Fruit fly (Drosophila melanogaster): Measurements from ENCODE around the gene tld.

Gene tld

DNA sequence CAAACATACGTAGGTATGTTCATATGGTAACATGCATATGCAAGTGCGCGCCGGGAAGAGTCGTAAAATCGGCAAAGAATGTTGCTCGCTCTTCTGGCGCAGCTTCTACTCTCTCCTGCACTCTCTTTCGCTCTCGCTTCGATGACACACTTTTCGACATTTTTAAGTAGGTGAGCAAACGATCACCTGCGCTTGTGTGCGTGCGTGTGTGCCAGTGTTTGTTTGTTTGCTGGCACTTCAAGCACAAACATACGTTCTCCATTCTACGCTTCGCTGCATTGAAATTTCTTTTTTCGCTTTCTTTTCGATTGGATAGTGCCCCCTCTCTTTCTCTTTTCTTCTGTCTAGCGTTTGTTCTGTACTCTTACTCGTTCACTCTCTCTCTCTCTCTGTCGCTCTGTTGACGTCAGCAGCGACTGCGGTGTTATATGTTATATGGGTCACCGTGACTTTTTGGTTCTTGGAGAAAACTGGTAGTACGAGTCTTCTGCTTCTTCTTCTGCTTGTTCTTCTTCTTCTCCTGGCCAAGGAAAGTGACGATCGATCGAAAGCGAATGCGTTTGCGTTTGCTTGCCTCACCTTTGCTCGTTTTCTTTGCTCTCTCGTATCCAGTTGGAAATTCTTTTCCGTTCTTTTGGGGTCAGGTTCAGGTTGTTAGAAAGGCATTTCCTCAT lies 18.3 kb downstream of the tld start (continued):
- TF ChIP-seq CG8359 (GFP tag; optimal IDR thresholded peaks at IDR 0.05; ENCODE audit: borderline replicate concordance) (no peak), CG16779 (GFP tag; IDR thresholded peaks at IDR 0.05) (no peak), CG12219 (GFP tag; optimal IDR thresholded peaks at IDR 0.05) (no peak), CG6765 (GFP tag; optimal IDR thresholded peaks at IDR 0.05) (no peak), ind (GFP tag; optimal IDR thresholded peaks at IDR 0.05) (no peak), Dref (GFP tag; IDR thresholded peaks at IDR 0.05) (no peak), scrt (GFP tag; optimal IDR thresholded peaks at IDR 0.05) (no peak), CG17802 (tag; optimal IDR thresholded peaks at IDR 0.05) (no peak), z (GFP tag; IDR thresholded peaks at IDR 0.05) (no peak), CG18262 (tag; optimal IDR thresholded peaks at IDR 0.05) (peak; percentile 23), jigr1 (GFP tag; IDR thresholded peaks at IDR 0.05) (no peak), Opbp (GFP tag; IDR thresholded peaks at IDR 0.05; ENCODE audit: partially characterized antibody) (no peak), CG11247 (GFP tag; IDR thresholded peaks at IDR 0.05) (no peak), CG12942 (GFP tag; optimal IDR thresholded peaks at IDR 0.05) (no peak), CG14441 (GFP tag; IDR thresholded peaks at IDR 0.05) (no peak), gfzf (GFP tag; optimal IDR thresholded peaks at IDR 0.05) (no peak), CG2712 (tag; optimal IDR thresholded peaks at IDR 0.05) (peak; percentile 52), CG1529 (GFP tag; optimal IDR thresholded peaks at IDR 0.05) (peak; percentile 6), Bgb (GFP tag; IDR thresholded peaks at IDR 0.05; ENCODE audit: partially characterized antibody) (no peak), Med (GFP tag) (no peak), zf30C (GFP tag; optimal IDR thresholded peaks at IDR 0.05) (no peak), ash1 (GFP tag; optimal IDR thresholded peaks at IDR 0.05) (no peak), CG13894 (tag; optimal IDR thresholded peaks at IDR 0.05) (no peak), ems (GFP tag; optimal IDR thresholded peaks at IDR 0.05) (no peak), CG30403 (GFP tag; optimal IDR thresholded peaks at IDR 0.05) (no peak), Doc3 (GFP tag; IDR thresholded peaks at IDR 0.05; ENCODE audit: partially characterized antibody) (no peak), tin (GFP tag; optimal IDR thresholded peaks at IDR 0.05) (no peak), Hr39 (optimal IDR thresholded peaks at IDR 0.05) (no peak), ken (GFP tag; IDR thresholded peaks at IDR 0.05) (no peak), nerfin-2 (GFP tag; IDR thresholded peaks at IDR 0.05; ENCODE audit: partially characterized antibody) (no peak), Hr51 (GFP tag; optimal IDR thresholded peaks at IDR 0.05) (no peak), CG14965 (GFP tag; optimal IDR thresholded peaks at IDR 0.05; ENCODE audit: borderline replicate concordance) (no peak), CG3163 (GFP tag; optimal IDR thresholded peaks at IDR 0.05) (peak; percentile 72), fu2 (GFP tag; optimal IDR thresholded peaks at IDR 0.05) (no peak), CG7271 (tag; optimal IDR thresholded peaks at IDR 0.05) (no peak), CG10543 (GFP tag; optimal IDR thresholded peaks at IDR 0.05) (no peak), slbo (GFP tag; IDR thresholded peaks at IDR 0.05) (no peak), CG15514 (GFP tag; optimal IDR thresholded peaks at IDR 0.05) (no peak), tgo (GFP tag; IDR thresholded peaks at IDR 0.05) (no peak), eyg (GFP tag; optimal IDR thresholded peaks at IDR 0.05) (no peak), HLHmδ (GFP tag; optimal IDR thresholded peaks at IDR 0.05) (peak; percentile 83), emc (GFP tag; optimal IDR thresholded peaks at IDR 0.05) (no peak), CG42726 (GFP tag; IDR thresholded peaks at IDR 0.05; ENCODE audit: partially characterized antibody) (no peak), onecut (GFP tag; IDR thresholded peaks at IDR 0.05) (peak; percentile 55), hbn (GFP tag; IDR thresholded peaks at IDR 0.05; ENCODE audit: partially characterized antibody) (0 out of 2 replicates have a peak, but pooled peaks have one; percentile 13), cwo (GFP tag; optimal IDR thresholded peaks at IDR 0.05) (no peak), NC2α (GFP tag; optimal IDR thresholded peaks at IDR 0.05) (no peak), pum (GFP tag; optimal IDR thresholded peaks at IDR 0.05) (no peak), jumu (GFP tag; optimal IDR thresholded peaks at IDR 0.05) (no peak), CG13424 (tag; optimal IDR thresholded peaks at IDR 0.05) (no peak)

Measured in whole organism, embryonic.